Fruit fly (Drosophila melanogaster) whole organism, prepupa: ENCODE data around the gene Plap.
A peak's percentile ranks its signal among the peaks of the same experiment; 100 is the strongest.

Experiments
- Blimp-1 ChIP-seq: fragments of 200-800 bp; sonication (Bioruptor generic); optimal IDR thresholded peaks from 3 replicates; lab custom pipeline; 2017; ENCODE audit warnings: missing biosample characterization, missing genetic modification characterization, mild to moderate bottlenecking, moderate library complexity, missing genetic modification reagents
- CG10631 ChIP-seq: fragments of 200-800 bp; sonication (Bioruptor generic); optimal IDR thresholded peaks from 2 replicates; lab custom pipeline; 2016; ENCODE audit warnings: missing biosample characterization, missing genetic modification characterization
- CG11762 ChIP-seq: fragments of 200-800 bp; sonication (Bioruptor generic); optimal IDR thresholded peaks from 3 replicates; lab custom pipeline; 2016; ENCODE audit warnings: missing biosample characterization, missing genetic modification characterization; ENCODE audit not compliant: insufficient read depth
- CG15336 ChIP-seq: fragments of 200-800 bp; sonication (Bioruptor generic); IDR thresholded peaks from 2 replicates; pipeline ENCODE4 v1.3.6; 2022; ENCODE audit warnings: missing biosample characterization, missing genetic modification characterization
- CG1621 ChIP-seq: fragments of 200-800 bp; sonication (Bioruptor generic); optimal IDR thresholded peaks from 3 replicates; lab custom pipeline; 2018; ENCODE audit warnings: missing biosample characterization, mild to moderate bottlenecking, missing genetic modification characterization
- CG16779 ChIP-seq: fragments of 200-800 bp; sonication (Bioruptor generic); optimal IDR thresholded peaks from 3 replicates; lab custom pipeline; 2017; ENCODE audit warnings: missing biosample characterization, mild to moderate bottlenecking, missing genetic modification characterization
- CG31627 ChIP-seq: fragments of 200-800 bp; sonication (Bioruptor generic); optimal IDR thresholded peaks from 3 replicates; lab custom pipeline; 2016; ENCODE audit warnings: missing biosample characterization, missing genetic modification characterization
- CG34406 ChIP-seq: fragments of 200-800 bp; sonication (Bioruptor generic); optimal IDR thresholded peaks from 3 replicates; lab custom pipeline; 2016; ENCODE audit warnings: missing biosample characterization, missing genetic modification characterization
- CG3919 ChIP-seq: fragments of 200-800 bp; sonication (Bioruptor generic); optimal IDR thresholded peaks from 3 replicates; lab custom pipeline; 2016; ENCODE audit warnings: missing biosample characterization, missing genetic modification characterization
- CG4318 ChIP-seq: fragments of 200-800 bp; sonication (Bioruptor generic); optimal IDR thresholded peaks from 3 replicates; lab custom pipeline; 2017; ENCODE audit warnings: missing biosample characterization, mild to moderate bottlenecking, missing genetic modification characterization
- CG6163 ChIP-seq: fragments of 200-800 bp; sonication (Bioruptor generic); IDR thresholded peaks from 3 replicates; pipeline ENCODE4 v1.3.6; 2022; ENCODE audit warnings: missing biosample characterization, missing genetic modification characterization
- CG6276 ChIP-seq: fragments of 200-800 bp; sonication (Bioruptor generic); optimal IDR thresholded peaks from 2 replicates; lab custom pipeline; 2017; ENCODE audit warnings: missing biosample characterization, mild to moderate bottlenecking, missing genetic modification characterization
- CG6792 ChIP-seq: fragments of 200-800 bp; sonication (Bioruptor generic); optimal IDR thresholded peaks from 3 replicates; lab custom pipeline; 2016; ENCODE audit warnings: missing biosample characterization, missing genetic modification characterization
- CG6808 ChIP-seq: fragments of 200-800 bp; sonication (Bioruptor generic); optimal IDR thresholded peaks from 3 replicates; lab custom pipeline; 2017; ENCODE audit warnings: missing biosample characterization, missing genetic modification characterization, mild to moderate bottlenecking, moderate library complexity, missing genetic modification reagents
- CG6854 ChIP-seq: fragments of 200-800 bp; sonication (Bioruptor generic); optimal IDR thresholded peaks from 2 replicates; lab custom pipeline; 2017; ENCODE audit warnings: missing biosample characterization, mild to moderate bottlenecking, missing genetic modification characterization
- CG8119 ChIP-seq: fragments of 200-800 bp; sonication (Bioruptor generic); IDR thresholded peaks from 3 replicates; pipeline ENCODE4 v1.3.6; 2022; ENCODE audit warnings: missing biosample characterization, missing genetic modification characterization
- CG8632 ChIP-seq: fragments of 200-800 bp; sonication (Bioruptor generic); optimal IDR thresholded peaks from 3 replicates; lab custom pipeline; 2016; ENCODE audit warnings: missing biosample characterization, missing genetic modification characterization
- CG9139 ChIP-seq: fragments of 200-800 bp; sonication (Bioruptor generic); optimal IDR thresholded peaks from 3 replicates; lab custom pipeline; 2017; ENCODE audit warnings: missing biosample characterization, mild to moderate bottlenecking, missing genetic modification characterization
- Eip75B ChIP-seq: fragments of 200-800 bp; sonication (Bioruptor generic); optimal IDR thresholded peaks from 3 replicates; lab custom pipeline; 2016; ENCODE audit warnings: missing biosample characterization, missing genetic modification characterization
- Eip78C ChIP-seq: fragments of 200-800 bp; sonication (Bioruptor generic); peaks from one replicate; lab custom pipeline; 2016; ENCODE audit warnings: missing biosample characterization, missing genetic modification characterization
- Ets21C ChIP-seq: fragments of 200-800 bp; sonication (Bioruptor generic); optimal IDR thresholded peaks from 3 replicates; lab custom pipeline; 2016; ENCODE audit warnings: missing biosample characterization, missing genetic modification characterization
- Gug ChIP-seq: fragments of 200-800 bp; sonication (Bioruptor generic); IDR thresholded peaks from 2 replicates; pipeline ENCODE4 v1.3.6; 2022; ENCODE audit warnings: missing biosample characterization, missing genetic modification characterization
- Lpt ChIP-seq: fragments of 200-800 bp; sonication (Bioruptor generic); optimal IDR thresholded peaks from 3 replicates; lab custom pipeline; 2016; ENCODE audit warnings: missing biosample characterization, missing genetic modification characterization
- Met ChIP-seq: fragments of 200-800 bp; sonication (Bioruptor generic); optimal IDR thresholded peaks from 3 replicates; lab custom pipeline; 2016; ENCODE audit warnings: missing biosample characterization, missing genetic modification characterization
- OdsH ChIP-seq: fragments of 200-800 bp; sonication (Bioruptor generic); optimal IDR thresholded peaks from 3 replicates; lab custom pipeline; 2016; ENCODE audit warnings: missing biosample characterization, missing genetic modification characterization
- acj6 ChIP-seq: fragments of 200-800 bp; sonication (Bioruptor generic); optimal IDR thresholded peaks from 3 replicates; lab custom pipeline; 2016; ENCODE audit warnings: missing biosample characterization, missing genetic modification characterization
- cyc ChIP-seq: fragments of 200-800 bp; sonication (Bioruptor generic); optimal IDR thresholded peaks from 3 replicates; lab custom pipeline; 2016; ENCODE audit warnings: missing biosample characterization, missing genetic modification characterization
- dac ChIP-seq: fragments of 200-800 bp; sonication (Bioruptor generic); optimal IDR thresholded peaks from 2 replicates; lab custom pipeline; 2017; ENCODE audit warnings: missing biosample characterization, mild to moderate bottlenecking, missing genetic modification characterization
- dsx ChIP-seq: fragments of 200-800 bp; optimal IDR thresholded peaks from 3 replicates; lab custom pipeline; 2019; ENCODE audit warnings: missing biosample characterization, mild to moderate bottlenecking, missing genetic modification characterization, moderate library complexity; ENCODE audit not compliant: poor library complexity, severe bottlenecking
- eg ChIP-seq: fragments of 200-800 bp; sonication (Bioruptor generic); IDR thresholded peaks from 3 replicates; pipeline ENCODE4 v1.3.6; 2022; ENCODE audit warnings: missing biosample characterization, missing genetic modification characterization
- esn ChIP-seq: fragments of 200-800 bp; sonication (Bioruptor generic); optimal IDR thresholded peaks from 2 replicates; lab custom pipeline; 2016; ENCODE audit warnings: missing biosample characterization, mild to moderate bottlenecking, missing genetic modification characterization, moderate library complexity
- fd59A ChIP-seq: fragments of 200-800 bp; sonication (Bioruptor generic); optimal IDR thresholded peaks from 2 replicates; lab custom pipeline; 2017; ENCODE audit warnings: missing biosample characterization, mild to moderate bottlenecking, missing genetic modification characterization, missing genetic modification reagents
- fd85E ChIP-seq: fragments of 200-800 bp; sonication (Bioruptor generic); optimal IDR thresholded peaks from 3 replicates; lab custom pipeline; 2016; ENCODE audit warnings: missing biosample characterization, missing genetic modification characterization
- fkh ChIP-seq: fragments of 200-800 bp; sonication (Bioruptor generic); optimal IDR thresholded peaks from 3 replicates; lab custom pipeline; 2017; ENCODE audit warnings: missing biosample characterization, mild to moderate bottlenecking, missing genetic modification characterization, moderate library complexity
- lz ChIP-seq: fragments of 200-800 bp; sonication (Bioruptor generic); optimal IDR thresholded peaks from 3 replicates; lab custom pipeline; 2016; ENCODE audit warnings: missing biosample characterization, missing genetic modification characterization
- net ChIP-seq: fragments of 200-800 bp; sonication (Bioruptor generic); optimal IDR thresholded peaks from 3 replicates; lab custom pipeline; 2016; ENCODE audit warnings: missing biosample characterization, missing genetic modification characterization
- pdm3 ChIP-seq: fragments of 200-800 bp; sonication (Bioruptor generic); optimal IDR thresholded peaks from 3 replicates; lab custom pipeline; 2016; ENCODE audit warnings: missing biosample characterization, missing genetic modification characterization
- spab ChIP-seq: fragments of 200-800 bp; sonication (Bioruptor generic); optimal IDR thresholded peaks from 2 replicates; lab custom pipeline; 2017; ENCODE audit warnings: missing biosample characterization, mild to moderate bottlenecking, missing genetic modification characterization, missing genetic modification reagents
- ss ChIP-seq, 2 experiments: fragments of 200-800 bp; sonication (Bioruptor generic); optimal IDR thresholded peaks; 2 replicates in 1 of 2; 3 replicates in 1 of 2; lab custom pipeline; 2017 to 2018; ENCODE audit warnings: mild to moderate bottlenecking in 2 of 2, missing biosample characterization in 2 of 2, missing genetic modification characterization in 2 of 2, moderate library complexity in 1 of 2
- svp ChIP-seq: fragments of 200-800 bp; sonication (Bioruptor generic); peaks from one replicate; lab custom pipeline; 2016; ENCODE audit warnings: missing biosample characterization, missing genetic modification characterization
- topi ChIP-seq: fragments of 200-800 bp; sonication (Bioruptor generic); optimal IDR thresholded peaks from 3 replicates; lab custom pipeline; 2016; ENCODE audit warnings: missing biosample characterization, missing genetic modification characterization
- vri ChIP-seq: fragments of 200-800 bp; sonication (Bioruptor generic); optimal IDR thresholded peaks from 3 replicates; lab custom pipeline; 2016; ENCODE audit warnings: missing biosample characterization, mild to moderate bottlenecking, missing genetic modification characterization

The Plap gene

DNA sequence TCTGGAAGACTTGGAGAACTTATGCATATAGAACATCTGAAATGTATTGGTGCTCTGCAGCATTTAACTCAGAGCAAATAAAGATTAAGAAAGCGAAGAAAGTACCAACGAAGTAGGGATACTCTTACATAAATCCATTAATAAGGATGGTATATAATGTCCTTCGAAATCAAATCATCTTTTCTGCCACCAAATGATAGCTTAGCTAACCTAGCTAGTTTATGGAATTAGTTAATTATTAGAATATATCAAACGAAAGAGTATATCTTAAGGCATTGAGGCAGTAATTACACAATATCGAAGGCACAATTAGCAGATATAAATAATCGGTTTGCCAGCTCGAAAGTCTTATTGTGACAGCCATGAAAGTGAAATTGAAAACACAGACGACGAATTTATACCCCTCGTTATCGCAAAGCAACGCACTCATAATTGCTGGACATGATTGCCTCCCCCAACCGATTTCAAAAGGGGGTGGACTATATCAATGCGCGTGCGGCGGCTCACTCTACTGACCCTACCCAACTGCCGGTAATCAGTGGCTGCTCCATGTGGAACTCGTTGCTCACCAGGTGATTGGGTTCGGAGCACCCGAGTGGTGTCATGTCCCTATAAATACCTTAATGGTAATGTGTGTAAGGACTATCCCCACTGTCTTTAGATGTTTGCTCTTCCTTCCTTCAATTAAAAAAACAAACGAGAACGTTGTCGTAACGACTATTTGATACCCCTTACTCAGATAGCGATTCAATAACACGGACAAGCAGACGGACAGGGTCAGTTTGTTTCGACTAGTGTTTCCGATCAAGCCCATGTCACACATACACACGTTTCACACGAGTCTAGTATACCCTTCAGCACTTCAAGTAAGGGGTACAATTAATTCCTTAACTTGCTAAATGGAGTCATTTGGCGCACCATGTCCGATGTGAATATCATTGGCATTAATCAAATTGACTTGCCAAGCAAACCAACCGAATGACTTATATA lies 25.5 kb downstream of the Plap start (continued):
- TF ChIP-seq fd59A (GFP tag; lab: Kevin White, UChicago) (peak; percentile 45), CG10631 (GFP tag; lab: Kevin White, UChicago) (peak; percentile 62), CG6808 (GFP tag; lab: Kevin White, UChicago) (no peak), CG4318 (GFP tag; lab: Kevin White, UChicago) (no peak), dsx (GFP tag; lab: Kevin White, UChicago) (peak; percentile 70), CG34406 (GFP tag; lab: Kevin White, UChicago) (peak; percentile 74), CG8632 (GFP tag; lab: Kevin White, UChicago) (peak; percentile 69), fkh (GFP tag; lab: Kevin White, UChicago) (no peak), Gug (GFP tag; lab: Robert Waterston, UW) (no peak), vri (GFP tag; lab: Kevin White, UChicago) (peak; percentile 99), eg (GFP tag; lab: Robert Waterston, UW) (peak; percentile 57; the same call in 2 of the 3 replicates), Lpt (GFP tag; lab: Kevin White, UChicago) (peak; percentile 13), CG9139 (no peak), CG16779 (tag; lab: Kevin White, UChicago) (no peak), CG1621 (peak; percentile 52), CG8119 (GFP tag; lab: Robert Waterston, UW) (peak; percentile 64), Blimp-1 (GFP tag; lab: Kevin White, UChicago) (peak; percentile 84), lz (peak; percentile 91), Eip78C (GFP tag; lab: Kevin White, UChicago) (peak; percentile 93), net (GFP tag; lab: Kevin White, UChicago) (peak; percentile 55), acj6 (GFP tag; lab: Kevin White, UChicago) (peak; percentile 79), spab (GFP tag; lab: Kevin White, UChicago) (peak; percentile 45), pdm3 (GFP tag; lab: Kevin White, UChicago) (peak; percentile 83), Met (peak; percentile 92), topi (GFP tag; lab: Kevin White, UChicago) (peak; percentile 91), CG6792 (GFP tag; lab: Kevin White, UChicago) (peak; percentile 74), CG31627 (GFP tag; lab: Kevin White, UChicago) (peak; percentile 93)
- TF ChIP-seq, all 60 proteins: peak for 48

DNA sequence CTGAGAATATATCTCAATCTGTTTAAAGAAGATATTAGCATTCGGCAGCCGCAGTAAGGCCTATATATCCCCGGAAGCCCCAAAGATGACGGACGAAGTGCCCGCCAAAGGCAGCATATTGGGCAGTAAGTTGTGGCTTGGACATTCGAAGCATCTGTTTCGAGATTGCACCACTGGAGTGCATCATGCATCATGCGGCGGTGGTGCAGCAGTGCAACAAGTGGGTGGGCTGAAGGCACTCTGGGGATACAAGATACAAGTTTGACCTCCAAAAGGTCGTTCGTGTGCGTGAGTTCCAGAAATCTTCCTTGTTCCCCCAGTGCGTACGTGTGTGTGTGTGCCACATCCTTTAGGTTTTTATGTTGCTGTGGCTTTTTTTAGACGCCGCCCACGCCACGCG lies 26.9 kb downstream of the Plap start:
- TF ChIP-seq dac (GFP tag; lab: Kevin White, UChicago) (no peak), vri (GFP tag; lab: Kevin White, UChicago) (no peak), CG6854 (no peak), Gug (GFP tag; lab: Robert Waterston, UW) (no peak), fkh (GFP tag; lab: Kevin White, UChicago) (no peak), net (GFP tag; lab: Kevin White, UChicago) (no peak)

dm6 chr2L:1142730-1143281 lies 27.4 kb downstream of the Plap start, which contains the start of gene MFS3:
Gene MFS3, plus strand, starts transcription at chr2L:1143201.
- TF ChIP-seq vri (GFP tag; lab: Kevin White, UChicago): peak; percentile 48
- 0 out of 2 replicates have a peak, but pooled peaks have one; percentile 17 for TF ChIP-seq CG15336
- peak; percentile 34 for TF ChIP-seq fd85E (GFP tag; lab: Kevin White, UChicago)
- TF ChIP-seq pdm3 (GFP tag; lab: Kevin White, UChicago): no peak
- TF ChIP-seq ss (GFP tag; optimal IDR thresholded peaks at IDR 0.05; lab: Kevin White, UChicago): peak; percentile 2 to 52
- TF ChIP-seq dac (GFP tag; lab: Kevin White, UChicago): no peak
- TF ChIP-seq Eip78C (GFP tag; lab: Kevin White, UChicago): peak; percentile 62
- TF ChIP-seq svp (GFP tag; lab: Kevin White, UChicago): peak; percentile 68
- TF ChIP-seq CG3919 (GFP tag; lab: Kevin White, UChicago): peak; percentile 19
- no peak for TF ChIP-seq Ets21C (GFP tag; lab: Kevin White, UChicago)
- no peak for TF ChIP-seq cyc
- TF ChIP-seq CG6854: peak; percentile 58
- peak; percentile 39 for TF ChIP-seq esn (GFP tag; lab: Kevin White, UChicago)
- TF ChIP-seq Met: peak; percentile 28
- TF ChIP-seq net (GFP tag; lab: Kevin White, UChicago): peak; percentile 19
- TF ChIP-seq eg (GFP tag; lab: Robert Waterston, UW): no peak
- no peak for TF ChIP-seq lz
- peak; percentile 23; the same call in 1 of the 3 replicates for TF ChIP-seq CG6163 (GFP tag; lab: Robert Waterston, UW)
- TF ChIP-seq Gug (GFP tag; lab: Robert Waterston, UW): no peak
- peak; percentile 89 for TF ChIP-seq CG6276
- TF ChIP-seq Eip75B (GFP tag; lab: Kevin White, UChicago): peak; percentile 54
- no peak for TF ChIP-seq OdsH (GFP tag; lab: Kevin White, UChicago)
- TF ChIP-seq CG11762 (GFP tag; lab: Kevin White, UChicago): no peak
